Worm (Caenorhabditis elegans) whole organism, late embryonic: ENCODE data around the gene msp-55.
"Not testable (repeated sequence)": the region's sequence is repeated elsewhere in the genome, so short reads cannot be mapped to it uniquely, and the experiment has no call there.

Experiments used
- K02D7.2 ChIP-seq: sonication (generic microtip); optimal IDR thresholded peaks from 2 replicates; lab custom pipeline; 2017; ENCODE audit warnings: mild to moderate bottlenecking, missing genetic modification characterization, missing compliant biosample characterization
- K09A11.1 ChIP-seq: sonication (generic microtip); optimal IDR thresholded peaks from 2 replicates; lab custom pipeline; 2017; ENCODE audit warnings: antibody characterized with exemption, mild to moderate bottlenecking, missing genetic modification characterization, missing compliant biosample characterization; ENCODE audit not compliant: insufficient read depth
- ama-1 ChIP-seq: fragments of 150-350 bp; optimal IDR thresholded peaks from 2 replicates; lab custom pipeline; 2014
- ceh-18 ChIP-seq: sonication (generic microtip); optimal IDR thresholded peaks from 2 replicates; lab custom pipeline; 2016; ENCODE audit warnings: missing genetic modification characterization, missing compliant biosample characterization
- ceh-19 ChIP-seq: fragments of 200-800 bp; sonication (Bioruptor generic); optimal IDR thresholded peaks from 2 replicates; lab custom pipeline; 2018; ENCODE audit warnings: mild to moderate bottlenecking, missing genetic modification characterization, missing compliant biosample characterization
- ceh-2 ChIP-seq: sonication (generic microtip); optimal IDR thresholded peaks from 2 replicates; lab custom pipeline; 2016; ENCODE audit warnings: missing genotype, missing genetic modification characterization, missing compliant biosample characterization
- ceh-24 ChIP-seq: sonication (generic microtip); optimal IDR thresholded peaks from 2 replicates; lab custom pipeline; 2016; ENCODE audit warnings: mild to moderate bottlenecking, missing genetic modification characterization, missing compliant biosample characterization
- ceh-30 ChIP-seq: fragments of 150-350 bp; optimal IDR thresholded peaks from 2 replicates; lab custom pipeline; 2014; ENCODE audit warnings: missing biosample characterization, missing genetic modification characterization
- ceh-31 ChIP-seq: sonication (generic microtip); optimal IDR thresholded peaks from 2 replicates; lab custom pipeline; 2016; ENCODE audit warnings: missing genetic modification characterization, missing compliant biosample characterization
- ceh-34 ChIP-seq: sonication (generic microtip); optimal IDR thresholded peaks from 2 replicates; lab custom pipeline; 2016; ENCODE audit warnings: mild to moderate bottlenecking, missing genetic modification characterization, missing compliant biosample characterization
- ceh-45 ChIP-seq: fragments of 200-800 bp; sonication (Bioruptor generic); IDR thresholded peaks from 2 replicates; pipeline ENCODE4 v1.3.6; 2022; ENCODE audit warnings: missing genetic modification reagents, missing genetic modification characterization, missing compliant biosample characterization
- ceh-48 ChIP-seq: sonication (generic microtip); optimal IDR thresholded peaks from 2 replicates; lab custom pipeline; 2016; ENCODE audit warnings: missing genetic modification characterization, inconsistent platforms, missing compliant biosample characterization
- ceh-6 ChIP-seq: fragments of 200-800 bp; sonication (Bioruptor generic); optimal IDR thresholded peaks from 2 replicates; lab custom pipeline; 2018; ENCODE audit warnings: mild to moderate bottlenecking, missing genetic modification characterization, missing compliant biosample characterization
- dve-1 ChIP-seq: sonication (generic microtip); optimal IDR thresholded peaks from 2 replicates; lab custom pipeline; 2017; ENCODE audit warnings: antibody characterized with exemption, mild to moderate bottlenecking, missing genetic modification characterization, missing compliant biosample characterization
- elt-4 ChIP-seq: sonication (generic microtip); optimal IDR thresholded peaks from 2 replicates; lab custom pipeline; 2016; ENCODE audit warnings: missing genetic modification characterization, missing compliant biosample characterization
- ets-4 ChIP-seq: sonication (generic microtip); optimal IDR thresholded peaks from 2 replicates; lab custom pipeline; 2016; ENCODE audit warnings: missing genetic modification characterization, missing compliant biosample characterization
- eyg-1 ChIP-seq: sonication (generic microtip); optimal IDR thresholded peaks from 2 replicates; lab custom pipeline; 2016; ENCODE audit warnings: missing genotype, missing genetic modification characterization, missing compliant biosample characterization
- fax-1 ChIP-seq: sonication (generic microtip); optimal IDR thresholded peaks from 2 replicates; lab custom pipeline; 2016; ENCODE audit warnings: missing genotype, missing genetic modification characterization, missing compliant biosample characterization
- fkh-10 ChIP-seq: fragments of 150-350 bp; optimal IDR thresholded peaks from 2 replicates; lab custom pipeline; 2014; ENCODE audit warnings: missing biosample characterization, missing genetic modification reagents, missing genetic modification characterization
- gmeb-2 ChIP-seq: sonication (generic microtip); optimal IDR thresholded peaks from 2 replicates; lab custom pipeline; 2016; ENCODE audit warnings: missing genetic modification characterization, inconsistent platforms, missing compliant biosample characterization
- hlh-30 ChIP-seq: sonication (generic microtip); optimal IDR thresholded peaks from 2 replicates; lab custom pipeline; 2017; ENCODE audit warnings: antibody characterized with exemption, missing genetic modification characterization, missing compliant biosample characterization; ENCODE audit not compliant: insufficient read depth
- hlh-6 ChIP-seq: sonication (generic microtip); optimal IDR thresholded peaks from 2 replicates; lab custom pipeline; 2016; ENCODE audit warnings: missing genotype, missing genetic modification characterization, missing compliant biosample characterization
- lim-6 ChIP-seq: sonication (generic microtip); optimal IDR thresholded peaks from 2 replicates; lab custom pipeline; 2016; ENCODE audit warnings: missing genetic modification characterization, missing compliant biosample characterization
- madf-2 ChIP-seq: sonication (generic microtip); optimal IDR thresholded peaks from 2 replicates; lab custom pipeline; 2017; ENCODE audit warnings: missing genetic modification characterization, missing compliant biosample characterization
- mec-3 ChIP-seq: sonication (generic microtip); optimal IDR thresholded peaks from 2 replicates; lab custom pipeline; 2016; ENCODE audit warnings: borderline replicate concordance, missing genetic modification characterization, missing compliant biosample characterization
- nhr-11 ChIP-seq: fragments of 150-350 bp; optimal IDR thresholded peaks from 2 replicates; lab custom pipeline; 2014; ENCODE audit warnings: missing biosample characterization, missing genetic modification characterization
- npax-4 ChIP-seq: sonication (generic microtip); optimal IDR thresholded peaks from 2 replicates; lab custom pipeline; 2016; ENCODE audit warnings: missing genetic modification characterization, missing compliant biosample characterization
- pat-9 ChIP-seq: fragments of 200-800 bp; sonication (Bioruptor generic); optimal IDR thresholded peaks from 2 replicates; lab custom pipeline; 2018; ENCODE audit warnings: mild to moderate bottlenecking, missing genetic modification characterization, moderate library complexity, missing compliant biosample characterization
- pha-2 ChIP-seq: sonication (generic microtip); optimal IDR thresholded peaks from 2 replicates; lab custom pipeline; 2017; ENCODE audit warnings: mild to moderate bottlenecking, missing genetic modification characterization, missing compliant biosample characterization
- sdc-2 ChIP-seq: sonication (generic microtip); optimal IDR thresholded peaks from 2 replicates; lab custom pipeline; 2016; ENCODE audit warnings: missing genotype, missing genetic modification characterization, missing compliant biosample characterization
- sox-2 ChIP-seq: fragments of 200-800 bp; sonication (Bioruptor generic); IDR thresholded peaks from 2 replicates; pipeline ENCODE4 v1.3.6; 2022; ENCODE audit warnings: missing genetic modification reagents, missing genetic modification characterization, missing compliant biosample characterization
- sox-4 ChIP-seq: sonication (generic microtip); optimal IDR thresholded peaks from 2 replicates; lab custom pipeline; 2017; ENCODE audit warnings: mild to moderate bottlenecking, missing genetic modification characterization, inconsistent platforms, missing compliant biosample characterization
- tbx-7 ChIP-seq: sonication (generic microtip); optimal IDR thresholded peaks from 2 replicates; lab custom pipeline; 2016; ENCODE audit warnings: missing genotype, missing genetic modification characterization, missing compliant biosample characterization
- unc-3 ChIP-seq, 2 experiments: fragments of 200-800 bp in 1 of 2; sonication (Bioruptor generic) in 1 of 2; sonication (generic microtip) in 1 of 2; conservative IDR thresholded peaks in 1 of 2; optimal IDR thresholded peaks in 1 of 2; 2 replicates each; pipeline versions ENCODE4 v1.3.6 to Lab custom; 2016 to 2022; ENCODE audit warnings: missing compliant biosample characterization in 2 of 2, missing genetic modification characterization in 2 of 2, missing genetic modification reagents in 1 of 2
- unc-42 ChIP-seq: sonication (generic microtip); optimal IDR thresholded peaks from 2 replicates; lab custom pipeline; 2016; ENCODE audit warnings: missing genotype, missing genetic modification characterization, missing compliant biosample characterization
- unc-55 ChIP-seq: sonication (generic microtip); optimal IDR thresholded peaks from 2 replicates; lab custom pipeline; 2017; ENCODE audit warnings: missing biosample characterization, missing genetic modification reagents, missing genetic modification characterization
- ztf-16 ChIP-seq: sonication (generic microtip); optimal IDR thresholded peaks from 2 replicates; lab custom pipeline; 2017; ENCODE audit warnings: missing genetic modification characterization, missing compliant biosample characterization

Gene msp-55

DNA sequence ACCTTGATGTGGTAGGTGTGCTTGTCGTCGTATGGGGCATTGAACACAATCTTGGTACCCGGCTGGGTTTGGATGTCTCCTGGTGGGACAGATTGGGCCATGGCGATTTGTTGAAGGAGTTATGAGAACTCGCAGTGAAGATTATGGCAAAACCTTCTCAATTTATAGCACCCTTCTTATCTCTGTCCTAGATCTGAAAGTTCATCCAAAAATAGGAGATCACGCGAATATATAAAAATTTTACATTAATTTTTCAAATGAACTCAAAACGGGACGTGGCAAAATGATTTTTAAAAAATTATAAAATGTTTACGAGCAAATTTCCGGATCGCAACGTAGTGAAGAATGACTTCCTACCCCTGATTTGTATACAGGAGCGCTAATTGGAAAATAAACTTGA lies 9.1 kb upstream of the msp-55 start, which contains the start of gene msp-53:
Gene msp-53, minus strand, starts transcription at position 101 of the 400 bp plus-strand sequence.
- TF ChIP-seq ceh-30, ceh-24, nhr-11 (tag; lab: Kevin White, UChicago): not testable (repeated sequence)

DNA sequence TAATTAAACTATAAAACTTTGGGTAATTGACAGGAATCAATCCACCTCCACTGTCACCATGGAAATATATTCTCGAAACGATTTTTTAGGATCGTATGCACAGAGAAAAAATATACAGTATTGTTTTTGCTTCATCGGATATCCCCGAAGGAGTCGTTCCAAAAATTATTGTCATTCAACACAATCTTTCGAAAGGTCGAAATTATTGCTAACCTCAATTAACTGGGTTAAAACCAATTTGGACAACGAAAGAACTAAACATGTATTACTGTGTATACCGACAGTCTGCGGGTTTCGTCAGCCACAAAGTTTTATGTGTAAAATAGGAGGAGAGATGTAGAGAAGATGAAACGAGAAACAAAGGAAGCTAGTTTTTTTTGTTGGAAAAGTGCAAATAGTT lies 7.5 kb upstream of the msp-55 start:
- TF ChIP-seq K02D7.2 = no peak
- TF ChIP-seq ceh-48 (tag; lab: Kevin White, UChicago) = no peak
- no peak for TF ChIP-seq ets-4 (tag; lab: Kevin White, UChicago)
- TF ChIP-seq unc-3 (GFP tag; conservative IDR thresholded peaks at IDR 0.05; lab: Robert Waterston, UW) = no peak
- TF ChIP-seq unc-3 (tag; optimal IDR thresholded peaks at IDR 0.05; lab: Kevin White, UChicago) = no peak
- no peak for TF ChIP-seq fax-1 (tag; lab: Kevin White, UChicago)
- no peak for TF ChIP-seq ceh-31 (tag; lab: Kevin White, UChicago)
- no peak for TF ChIP-seq K09A11.1 (tag; lab: Kevin White, UChicago)
- no peak for TF ChIP-seq ceh-19 (GFP tag; lab: Kevin White, UChicago)
- TF ChIP-seq ceh-45 (GFP tag; lab: Robert Waterston, UW) = no peak
- TF ChIP-seq, all 69 proteins: peak for 0

DNA sequence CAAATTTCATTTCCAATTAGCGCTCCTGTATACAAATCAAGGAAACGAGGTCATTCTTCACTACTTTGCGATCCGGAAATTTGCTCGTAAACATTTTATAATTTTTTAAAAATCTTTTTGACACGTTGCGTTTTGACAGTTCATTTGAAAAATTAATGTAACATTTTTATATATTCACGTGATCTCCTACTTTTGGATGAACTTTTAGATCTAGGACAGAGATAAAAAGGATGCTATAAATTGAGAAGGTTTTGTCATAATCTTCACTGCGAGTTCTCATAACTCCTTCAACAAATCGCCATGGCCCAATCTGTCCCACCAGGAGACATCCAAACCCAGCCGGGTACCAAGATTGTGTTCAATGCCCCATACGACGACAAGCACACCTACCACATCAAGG lies 6.5 kb upstream of the msp-55 start, which contains the start of gene msp-57:
Gene msp-57, plus strand, starts transcription at position 301 of the 400 bp plus-strand sequence.
- not testable (repeated sequence) for TF ChIP-seq hlh-6, nhr-11, ztf-16 (tag; lab: Kevin White, UChicago)

DNA sequence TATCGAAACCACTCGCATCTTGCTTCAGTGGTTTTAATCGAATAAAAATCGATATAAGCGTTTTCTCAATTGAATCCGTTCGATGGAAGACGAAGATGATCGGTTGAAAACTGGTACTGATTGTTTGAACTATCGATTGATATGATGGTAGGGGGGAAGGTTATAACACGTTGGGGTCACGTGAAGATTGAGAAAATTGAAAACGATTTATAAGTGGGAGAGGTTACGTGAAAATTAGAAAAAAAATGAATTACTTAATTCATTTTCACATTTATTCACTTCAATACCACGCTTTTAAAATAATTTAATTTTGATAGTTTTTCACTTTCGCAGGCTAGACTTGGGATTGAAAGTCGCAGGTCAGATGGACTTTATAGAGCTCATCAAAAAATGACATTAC lies 5.2 kb upstream of the msp-55 start, which contains the start of gene C09B9.7:
Gene C09B9.7, minus strand, starts transcription at position 101 of the 400 bp plus-strand sequence.
- no peak for TF ChIP-seq ceh-45 (GFP tag; lab: Robert Waterston, UW)
- TF ChIP-seq ets-4 (tag; lab: Kevin White, UChicago) = no peak
- TF ChIP-seq ceh-48 (tag; lab: Kevin White, UChicago) = no peak
- no peak for TF ChIP-seq nhr-11 (tag; lab: Kevin White, UChicago)
- no peak for TF ChIP-seq dve-1 (tag; lab: Kevin White, UChicago)
- no peak for TF ChIP-seq eyg-1 (tag; lab: Kevin White, UChicago)
- no peak for TF ChIP-seq ceh-2 (tag; lab: Kevin White, UChicago)
- TF ChIP-seq gmeb-2 (tag; lab: Kevin White, UChicago) = no peak
- TF ChIP-seq K09A11.1 (tag; lab: Kevin White, UChicago) = no peak
- TF ChIP-seq pat-9 (tag; lab: Kevin White, UChicago) = no peak
- no peak for TF ChIP-seq npax-4
- no peak for TF ChIP-seq unc-55
- TF ChIP-seq mec-3 (tag; lab: Kevin White, UChicago) = no peak
- TF ChIP-seq fax-1 (tag; lab: Kevin White, UChicago) = no peak
- no peak for TF ChIP-seq ama-1
- no peak for TF ChIP-seq madf-2 (tag; lab: Kevin White, UChicago)
- no peak for TF ChIP-seq sox-4 (tag; lab: Kevin White, UChicago)
- TF ChIP-seq elt-4 = no peak

DNA sequence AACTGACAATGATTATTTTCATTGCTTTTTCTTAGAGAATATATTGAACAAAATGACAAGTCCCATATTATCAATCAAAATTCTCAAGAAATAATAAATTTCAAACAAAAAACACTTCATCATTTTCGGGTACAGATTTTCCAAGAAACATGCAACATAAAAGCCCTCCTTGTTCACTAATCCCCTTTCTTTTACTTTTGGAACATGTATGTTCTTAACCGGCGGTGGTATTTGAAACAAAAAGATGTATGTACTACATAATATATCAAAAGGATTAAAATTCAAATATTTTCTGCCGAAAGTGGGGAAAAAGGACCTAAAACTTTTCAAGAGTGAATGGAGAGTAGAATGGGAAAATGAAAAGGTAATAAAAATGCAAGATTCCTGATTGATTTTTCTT lies 1.5 kb downstream of the msp-55 start:
- TF ChIP-seq gmeb-2 (tag; lab: Kevin White, UChicago) (no peak), hlh-30 (no peak), ceh-18 (tag; lab: Kevin White, UChicago) (no peak), tbx-7 (tag; lab: Kevin White, UChicago) (no peak), ceh-45 (GFP tag; lab: Robert Waterston, UW) (no peak), npax-4 (no peak), ceh-6 (GFP tag; lab: Kevin White, UChicago) (no peak), ceh-34 (tag; lab: Kevin White, UChicago) (no peak), fkh-10 (GFP tag; lab: Kevin White, UChicago) (no peak), pha-2 (no peak), eyg-1 (tag; lab: Kevin White, UChicago) (no peak), ceh-24 (tag; lab: Kevin White, UChicago) (no peak), sdc-2 (tag; lab: Kevin White, UChicago) (no peak), sox-2 (GFP tag; lab: Robert Waterston, UW) (no peak), unc-42 (tag; lab: Kevin White, UChicago) (no peak), lim-6 (tag; lab: Kevin White, UChicago) (no peak)
